Worm (Caenorhabditis elegans) whole organism, young adult: ENCODE data around the gene rho-1.
"Not testable (repeated sequence)": the region's sequence is repeated elsewhere in the genome, so short reads cannot be mapped to it uniquely, and the experiment has no call there.

ENCODE experiments used
- B0261.1 ChIP-seq: sonication (generic microtip); optimal IDR thresholded peaks from 2 replicates; lab custom pipeline; 2016; ENCODE audit warnings: mild to moderate bottlenecking, missing genetic modification characterization, moderate library complexity, missing compliant biosample characterization
- B0336.3 ChIP-seq: fragments of 200-800 bp; sonication (Bioruptor generic); IDR thresholded peaks from 2 replicates; pipeline ENCODE4 v1.3.6; 2022; ENCODE audit warnings: missing genetic modification characterization, missing compliant biosample characterization
- C06A6.2 ChIP-seq: fragments of 200-800 bp; sonication (Bioruptor generic); conservative IDR thresholded peaks from 2 replicates; pipeline ENCODE4 v1.3.6; 2022; ENCODE audit warnings: missing genetic modification characterization, missing compliant biosample characterization
- C17E4.6 ChIP-seq: fragments of 200-800 bp; sonication (Bioruptor generic); IDR thresholded peaks from 2 replicates; pipeline ENCODE4 v1.3.6; 2022; ENCODE audit warnings: missing genetic modification reagents, missing genetic modification characterization, missing compliant biosample characterization
- F52B5.7 ChIP-seq: sonication (generic microtip); optimal IDR thresholded peaks from 2 replicates; lab custom pipeline; 2016; ENCODE audit warnings: mild to moderate bottlenecking, missing genetic modification characterization, missing compliant biosample characterization
- Y79H2A.3 ChIP-seq: fragments of 200-800 bp; sonication (Bioruptor generic); conservative IDR thresholded peaks from 2 replicates; pipeline ENCODE4 v1.3.6; 2022; ENCODE audit warnings: missing genetic modification reagents, missing genetic modification characterization, missing compliant biosample characterization
- attf-6 ChIP-seq: fragments of 200-800 bp; sonication (Bioruptor generic); IDR thresholded peaks from 2 replicates; pipeline ENCODE4 v1.3.6; 2022; ENCODE audit warnings: missing genetic modification reagents, missing genetic modification characterization, missing compliant biosample characterization
- bed-2 ChIP-seq: fragments of 200-800 bp; sonication (Bioruptor generic); IDR thresholded peaks from 2 replicates; pipeline ENCODE4 v1.3.6; 2022; ENCODE audit warnings: missing genetic modification reagents, missing genetic modification characterization, missing compliant biosample characterization
- dpff-1 ChIP-seq: sonication (generic microtip); optimal IDR thresholded peaks from 2 replicates; lab custom pipeline; 2017; ENCODE audit warnings: mild to moderate bottlenecking, missing genetic modification characterization, missing compliant biosample characterization
- gei-17 ChIP-seq: fragments of 200-800 bp; sonication (Bioruptor generic); optimal IDR thresholded peaks from 2 replicates; lab custom pipeline; 2018; ENCODE audit warnings: mild to moderate bottlenecking, missing genetic modification characterization, missing compliant biosample characterization
- hlh-12 ChIP-seq: sonication (generic microtip); optimal IDR thresholded peaks from 2 replicates; lab custom pipeline; 2016; ENCODE audit warnings: missing genetic modification characterization, missing compliant biosample characterization
- hmg-1.2 ChIP-seq: fragments of 200-800 bp; sonication (Bioruptor generic); IDR thresholded peaks from 2 replicates; pipeline ENCODE4 v1.3.6; 2022; ENCODE audit warnings: missing genetic modification reagents, missing genetic modification characterization, missing compliant biosample characterization
- lin-40 ChIP-seq: sonication (generic microtip); optimal IDR thresholded peaks from 2 replicates; lab custom pipeline; 2016; ENCODE audit warnings: missing genetic modification characterization, mild to moderate bottlenecking, missing compliant biosample characterization, missing genotype, missing genetic modification reagents
- lsl-1 ChIP-seq: fragments of 200-800 bp; sonication (Bioruptor generic); optimal IDR thresholded peaks from 2 replicates; lab custom pipeline; 2018; ENCODE audit warnings: mild to moderate bottlenecking, missing genetic modification characterization, moderate library complexity, missing compliant biosample characterization
- madf-3 ChIP-seq: fragments of 200-800 bp; sonication (Bioruptor generic); IDR thresholded peaks from 2 replicates; pipeline ENCODE4 v1.3.6; 2022; ENCODE audit warnings: missing genetic modification reagents, missing genetic modification characterization, missing compliant biosample characterization
- mcd-1 ChIP-seq: fragments of 200-800 bp; sonication (Bioruptor generic); IDR thresholded peaks from 2 replicates; pipeline ENCODE4 v1.3.6; 2022; ENCODE audit warnings: missing genetic modification reagents, missing genetic modification characterization, missing compliant biosample characterization
- mxl-1 ChIP-seq: sonication (generic microtip); optimal IDR thresholded peaks from 2 replicates; lab custom pipeline; 2016; ENCODE audit warnings: missing genetic modification characterization, missing compliant biosample characterization
- nfya-1 ChIP-seq: sonication (generic microtip); optimal IDR thresholded peaks from 2 replicates; lab custom pipeline; 2017; ENCODE audit warnings: antibody characterized with exemption, missing compliant biosample characterization, missing genetic modification characterization, borderline replicate concordance; ENCODE audit not compliant: insufficient read depth
- nfyb-1 ChIP-seq: fragments of 200-800 bp; sonication (Bioruptor generic); IDR thresholded peaks from 2 replicates; pipeline ENCODE4 v1.3.6; 2022; ENCODE audit warnings: missing genetic modification reagents, missing genetic modification characterization, missing compliant biosample characterization
- nhr-120 ChIP-seq: fragments of 200-800 bp; sonication (Bioruptor generic); IDR thresholded peaks from 2 replicates; pipeline ENCODE4 v1.3.6; 2022; ENCODE audit warnings: missing genetic modification characterization, missing compliant biosample characterization
- nhr-27 ChIP-seq: fragments of 200-800 bp; sonication (Bioruptor generic); optimal IDR thresholded peaks from 2 replicates; lab custom pipeline; 2018; ENCODE audit warnings: mild to moderate bottlenecking, missing genetic modification characterization, moderate library complexity, missing compliant biosample characterization
- pbrm-1 ChIP-seq: fragments of 200-800 bp; sonication (Bioruptor generic); IDR thresholded peaks from 2 replicates; pipeline ENCODE4 v1.3.6; 2022; ENCODE audit warnings: missing genetic modification reagents, missing genetic modification characterization, missing compliant biosample characterization
- pha-4 ChIP-seq: fragments of 150-350 bp; sonication (generic microtip); optimal IDR thresholded peaks from 2 replicates; lab custom pipeline; 2014; ENCODE audit warnings: missing biosample characterization, missing genetic modification reagents, missing genetic modification characterization
- rec-8 ChIP-seq, 2 experiments: sonication (generic microtip); optimal IDR thresholded peaks; 2 replicates each; lab custom pipeline; 2016; ENCODE audit warnings: mild to moderate bottlenecking in 2 of 2, missing genetic modification characterization in 2 of 2, missing genetic modification reagents in 2 of 2, missing genotype in 2 of 2, missing biosample characterization in 1 of 2, missing compliant biosample characterization in 1 of 2, moderate library complexity in 1 of 2
- sdz-38 ChIP-seq: sonication (generic microtip); optimal IDR thresholded peaks from 2 replicates; lab custom pipeline; 2016; ENCODE audit warnings: missing genotype, missing genetic modification characterization, missing compliant biosample characterization
- snpc-1.1 ChIP-seq: sonication (generic microtip); optimal IDR thresholded peaks from 2 replicates; lab custom pipeline; 2017; ENCODE audit warnings: missing genetic modification characterization, mild to moderate bottlenecking, missing compliant biosample characterization, antibody characterized with exemption, moderate library complexity, missing genotype, missing genetic modification reagents; ENCODE audit not compliant: insufficient read depth
- snpc-4 ChIP-seq, 5 experiments: fragments of 150-350 bp in 1 of 5; sonication (generic microtip) in 4 of 5; optimal IDR thresholded peaks; 2 replicates each; lab custom pipeline; 2014 to 2018; ENCODE audit warnings: missing genetic modification characterization in 5 of 5, missing biosample characterization in 3 of 5, antibody characterized with exemption in 2 of 5, mild to moderate bottlenecking in 2 of 5, missing compliant biosample characterization in 2 of 5, missing genotype in 2 of 5, moderate library complexity in 2 of 5, missing genetic modification reagents in 1 of 5
- sptf-2 ChIP-seq: fragments of 200-800 bp; sonication (Bioruptor generic); optimal IDR thresholded peaks from 2 replicates; lab custom pipeline; 2018; ENCODE audit warnings: mild to moderate bottlenecking, missing genetic modification characterization, missing compliant biosample characterization

The rho-1 gene

ce11 chrIV:16480888-16481287, 7.9 kb downstream of the rho-1 start, which contains the start of gene Y51H4A.938:
Gene Y51H4A.938 (plus strand): TSS chrIV:16481188.
- TF ChIP-seq lin-40; F52B5.7 (tag; lab: Kevin White, UChicago); madf-3 (GFP tag; lab: Robert Waterston, UW): not testable (repeated sequence)

ce11 chrIV:16477169-16477568, 11.7 kb downstream of the rho-1 start, which contains the start of gene Y51H4A.1:
Gene Y51H4A.1 (minus strand): TSS chrIV:16477295.
- TF ChIP-seq nhr-120 (GFP tag; lab: Robert Waterston, UW) (no peak), nfya-1 (tag; lab: Kevin White, UChicago) (no peak), mcd-1 (GFP tag; lab: Robert Waterston, UW) (no peak), F52B5.7 (tag; lab: Kevin White, UChicago) (no peak), gei-17 (GFP tag; lab: Kevin White, UChicago) (no peak), rec-8 (tag; optimal IDR thresholded peaks at IDR 0.05; lab: Kevin White, UChicago) (no peak), B0261.1 (tag; lab: Kevin White, UChicago) (no peak), Y79H2A.3 (no peak), hlh-12 (no peak), nfyb-1 (GFP tag; lab: Robert Waterston, UW) (no peak), dpff-1 (tag; lab: Kevin White, UChicago) (no peak), sptf-2 (GFP tag; lab: Kevin White, UChicago) (no peak), mxl-1 (no peak), hmg-1.2 (GFP tag; lab: Robert Waterston, UW) (no peak), pbrm-1 (GFP tag; lab: Robert Waterston, UW) (no peak), nhr-27 (no peak), bed-2 (GFP tag; lab: Robert Waterston, UW) (no peak), pha-4 (no peak), C17E4.6 (GFP tag; lab: Robert Waterston, UW) (no peak), B0336.3 (GFP tag; lab: Robert Waterston, UW) (no peak)

- TF ChIP-seq C06A6.2 (no peak), B0261.1 (tag; lab: Kevin White, UChicago) (no peak), snpc-1.1 (tag; lab: Kevin White, UChicago) (no peak)
Observed at ce11 chrIV:16476081-16476480, 12.7 kb downstream of the rho-1 start.

- peak; percentile 70 for TF ChIP-seq attf-6 (GFP tag; lab: Robert Waterston, UW)
- no peak for TF ChIP-seq sdz-38 (tag; lab: Kevin White, UChicago)
- TF ChIP-seq snpc-4 (GFP tag; optimal IDR thresholded peaks at IDR 0.05; lab: Kevin White, UChicago), result no peak
- TF ChIP-seq snpc-4 (tag; optimal IDR thresholded peaks at IDR 0.05; lab: Kevin White, UChicago), result peak; percentile 43 to 88 (median 57)
Observed at ce11 chrIV:16471569-16471968, 17.3 kb downstream of the rho-1 start.

ce11 chrIV:16470888-16471287, 17.9 kb downstream of the rho-1 start, which contains the start of gene VY10G11R.1:
Gene VY10G11R.1 (minus strand): TSS chrIV:16470988.
- not testable (repeated sequence) for TF ChIP-seq lsl-1 (GFP tag; lab: Kevin White, UChicago); hmg-1.2 (GFP tag; lab: Robert Waterston, UW); B0261.1 (tag; lab: Kevin White, UChicago)

ce11 chrIV:16463932-16464331, 24.9 kb downstream of the rho-1 start:
- TF ChIP-seq attf-6 (GFP tag; lab: Robert Waterston, UW) (peak; percentile 77; the same call in 1 of the 2 replicates), snpc-4 (tag; optimal IDR thresholded peaks at IDR 0.05; lab: Kevin White, UChicago) (peak in 2 of 4 experiments; percentile 26 to 90)
- TF ChIP-seq snpc-4 (GFP tag; optimal IDR thresholded peaks at IDR 0.05; lab: Kevin White, UChicago), result not testable (repeated sequence)
